Worm (Caenorhabditis elegans) whole organism, early embryonic: ENCODE data around the gene cdr-7.

Experiments used
- B0310.2 ChIP-seq: sonication (generic microtip); optimal IDR thresholded peaks from 2 replicates; lab custom pipeline; 2016; ENCODE audit warnings: mild to moderate bottlenecking, missing genetic modification characterization, missing compliant biosample characterization
- ama-1 ChIP-seq: fragments of 150-350 bp; optimal IDR thresholded peaks from 2 replicates; lab custom pipeline; 2014
- ceh-13 ChIP-seq: fragments of 200-800 bp; sonication (Bioruptor generic); optimal IDR thresholded peaks from 2 replicates; lab custom pipeline; 2018; ENCODE audit warnings: mild to moderate bottlenecking, missing genetic modification characterization, missing compliant biosample characterization
- ceh-36 ChIP-seq: sonication (generic microtip); optimal IDR thresholded peaks from 2 replicates; lab custom pipeline; 2016; ENCODE audit warnings: missing genetic modification characterization, inconsistent platforms, missing compliant biosample characterization
- ets-7 ChIP-seq: sonication (generic microtip); optimal IDR thresholded peaks from 2 replicates; lab custom pipeline; 2016; ENCODE audit warnings: missing genotype, missing genetic modification characterization, missing compliant biosample characterization
- hmbx-1 ChIP-seq: sonication (generic microtip); optimal IDR thresholded peaks from 2 replicates; lab custom pipeline; 2016; ENCODE audit warnings: mild to moderate bottlenecking, missing genetic modification characterization, missing compliant biosample characterization
- scrt-1 ChIP-seq: fragments of 200-800 bp; sonication (Bioruptor generic); IDR thresholded peaks from 2 replicates; pipeline ENCODE4 v1.3.6; 2022; ENCODE audit warnings: missing genetic modification characterization, missing compliant biosample characterization
- sea-1 ChIP-seq: fragments of 200-800 bp; sonication (Bioruptor generic); conservative IDR thresholded peaks from 2 replicates; pipeline ENCODE4 v1.3.6; 2022; ENCODE audit warnings: missing genetic modification characterization, missing compliant biosample characterization
- tbx-11 ChIP-seq: fragments of 200-800 bp; sonication (Bioruptor generic); IDR thresholded peaks from 2 replicates; pipeline ENCODE4 v1.3.6; 2022; ENCODE audit warnings: missing genetic modification characterization, missing compliant biosample characterization
- tbx-37 ChIP-seq: fragments of 200-800 bp; sonication (Bioruptor generic); conservative IDR thresholded peaks from 2 replicates; pipeline ENCODE4 v1.3.6; 2022; ENCODE audit warnings: missing genetic modification reagents, missing genetic modification characterization, missing compliant biosample characterization
- tra-4 ChIP-seq: sonication (generic microtip); optimal IDR thresholded peaks from 2 replicates; lab custom pipeline; 2017; ENCODE audit warnings: missing genetic modification characterization, missing compliant biosample characterization

- TF ChIP-seq ets-7 = no peak
- TF ChIP-seq B0310.2 (tag; lab: Kevin White, UChicago) = no peak
- TF ChIP-seq ama-1 (lab: Kevin White, UChicago) = no peak
- TF ChIP-seq scrt-1 (GFP tag; lab: Robert Waterston, UW) = no peak
- TF ChIP-seq ceh-13 = no peak
- no peak for TF ChIP-seq tra-4
- TF ChIP-seq tbx-11 (GFP tag; lab: Robert Waterston, UW) = no peak
- TF ChIP-seq tbx-37 (GFP tag; lab: Robert Waterston, UW) = no peak
- TF ChIP-seq sea-1 (GFP tag; lab: Robert Waterston, UW) = no peak
- TF ChIP-seq ceh-36 (tag; lab: Kevin White, UChicago) = no peak
- TF ChIP-seq hmbx-1 (tag; lab: Kevin White, UChicago) = no peak
Measured at ce11 chrV:12432111-12432510, 20.2 kb upstream of the cdr-7 start, which contains the start of gene C54D10.13.
